Worm (Caenorhabditis elegans): ENCODE data around the gene srt-4.

ce11 chrV:2617499-2617898 is 39.8 kb downstream of the srt-4 start:
- TF ChIP-seq ama-1 (optimal IDR thresholded peaks at IDR 0.05) (no peak), ztf-11 (tag; optimal IDR thresholded peaks at IDR 0.05) (no peak), unc-86 (tag; optimal IDR thresholded peaks at IDR 0.05) (no peak), pqm-1 (tag; optimal IDR thresholded peaks at IDR 0.05) (no peak), aly-2 (tag; optimal IDR thresholded peaks at IDR 0.05) (no peak), fkh-10 (GFP tag; optimal IDR thresholded peaks at IDR 0.05) (no peak), ceh-82 (tag; optimal IDR thresholded peaks at IDR 0.05) (no peak), irx-1 (tag; optimal IDR thresholded peaks at IDR 0.05) (no peak), ceh-90 (tag; optimal IDR thresholded peaks at IDR 0.05) (no peak), nhr-77 (tag; optimal IDR thresholded peaks at IDR 0.05) (no peak), elt-3 (tag; optimal IDR thresholded peaks at IDR 0.05) (no peak), Y116A8C.19 (tag; optimal IDR thresholded peaks at IDR 0.05; ENCODE audit: borderline replicate concordance) (no peak), unc-62 (GFP tag; optimal IDR thresholded peaks at IDR 0.05) (no peak)
